Worm (Caenorhabditis elegans) whole organism, young adult: ENCODE data around the gene F08F8.9.

Experiments used
- B0019.2 ChIP-seq: fragments of 200-800 bp; sonication (Bioruptor generic); conservative IDR thresholded peaks from 2 replicates; pipeline ENCODE4 v1.3.6; 2022; ENCODE audit warnings: missing genetic modification reagents, missing genetic modification characterization, missing compliant biosample characterization
- B0261.1 ChIP-seq: sonication (generic microtip); optimal IDR thresholded peaks from 2 replicates; lab custom pipeline; 2016; ENCODE audit warnings: mild to moderate bottlenecking, missing genetic modification characterization, moderate library complexity, missing compliant biosample characterization
- D2030.7 ChIP-seq: fragments of 200-800 bp; sonication (Bioruptor generic); IDR thresholded peaks from 2 replicates; pipeline ENCODE4 v1.3.6; 2022; ENCODE audit warnings: missing genetic modification reagents, missing genetic modification characterization, missing compliant biosample characterization
- F37B4.10 ChIP-seq: fragments of 200-800 bp; sonication (Bioruptor generic); IDR thresholded peaks from 2 replicates; pipeline ENCODE4 v1.3.6; 2022; ENCODE audit warnings: missing genetic modification characterization, missing compliant biosample characterization
- F39B2.1 ChIP-seq: fragments of 200-800 bp; sonication (Bioruptor generic); IDR thresholded peaks from 2 replicates; pipeline ENCODE4 v1.3.6; 2022; ENCODE audit warnings: missing genetic modification reagents, missing genetic modification characterization, missing compliant biosample characterization
- F52B5.7 ChIP-seq: sonication (generic microtip); optimal IDR thresholded peaks from 2 replicates; lab custom pipeline; 2016; ENCODE audit warnings: mild to moderate bottlenecking, missing genetic modification characterization, missing compliant biosample characterization
- Y95B8A.8 ChIP-seq: fragments of 200-800 bp; sonication (Bioruptor generic); IDR thresholded peaks from 2 replicates; pipeline ENCODE4 v1.3.6; 2022; ENCODE audit warnings: missing genetic modification reagents, missing genetic modification characterization, missing compliant biosample characterization
- atf-7 ChIP-seq: sonication (generic microtip); optimal IDR thresholded peaks from 2 replicates; lab custom pipeline; 2017; ENCODE audit warnings: mild to moderate bottlenecking, missing genetic modification characterization, missing compliant biosample characterization
- athp-1 ChIP-seq: sonication (generic microtip); optimal IDR thresholded peaks from 2 replicates; lab custom pipeline; 2017; ENCODE audit warnings: mild to moderate bottlenecking, missing genetic modification characterization, missing compliant biosample characterization
- attf-6 ChIP-seq: fragments of 200-800 bp; sonication (Bioruptor generic); IDR thresholded peaks from 2 replicates; pipeline ENCODE4 v1.3.6; 2022; ENCODE audit warnings: missing genetic modification reagents, missing genetic modification characterization, missing compliant biosample characterization
- cebp-2 ChIP-seq: fragments of 200-800 bp; sonication (Bioruptor generic); IDR thresholded peaks from 2 replicates; pipeline ENCODE4 v1.3.6; 2022; ENCODE audit warnings: missing genetic modification characterization, missing compliant biosample characterization
- ceh-100 ChIP-seq: fragments of 200-800 bp; sonication (Bioruptor generic); IDR thresholded peaks from 2 replicates; pipeline ENCODE4 v1.3.6; 2022; ENCODE audit warnings: missing genetic modification reagents, missing genetic modification characterization, missing compliant biosample characterization
- ceh-40 ChIP-seq: fragments of 200-800 bp; sonication (Bioruptor generic); IDR thresholded peaks from 2 replicates; pipeline ENCODE4 v1.3.6; 2022; ENCODE audit warnings: missing genetic modification characterization, missing compliant biosample characterization
- ceh-91 ChIP-seq: fragments of 200-800 bp; sonication (Bioruptor generic); IDR thresholded peaks from 2 replicates; pipeline ENCODE4 v1.3.6; 2022; ENCODE audit warnings: missing genetic modification reagents, missing genetic modification characterization, missing compliant biosample characterization
- dox-1 ChIP-seq: fragments of 200-800 bp; sonication (Bioruptor generic); IDR thresholded peaks from 2 replicates; pipeline ENCODE4 v1.3.6; 2022; ENCODE audit warnings: missing genetic modification reagents, missing genetic modification characterization, missing compliant biosample characterization
- him-1 ChIP-seq: sonication (generic microtip); optimal IDR thresholded peaks from 2 replicates; lab custom pipeline; 2016; ENCODE audit warnings: missing genotype, missing genetic modification reagents, missing genetic modification characterization, missing compliant biosample characterization
- hsf-1 ChIP-seq: fragments of 200-800 bp; sonication (Bioruptor generic); IDR thresholded peaks from 2 replicates; pipeline ENCODE4 v1.3.6; 2022; ENCODE audit warnings: missing genetic modification reagents, missing genetic modification characterization, missing compliant biosample characterization
- lag-1 ChIP-seq: fragments of 200-800 bp; sonication (Bioruptor generic); IDR thresholded peaks from 2 replicates; pipeline ENCODE4 v1.3.6; 2022; ENCODE audit warnings: missing genetic modification reagents, missing genetic modification characterization, missing compliant biosample characterization
- let-607 ChIP-seq, 2 experiments: fragments of 200-800 bp in 1 of 2; sonication (Bioruptor generic) in 1 of 2; sonication (generic microtip) in 1 of 2; optimal IDR thresholded peaks; 2 replicates each; lab custom pipeline; 2016 to 2018; ENCODE audit warnings: mild to moderate bottlenecking in 2 of 2, missing compliant biosample characterization in 2 of 2, missing genetic modification characterization in 2 of 2, moderate library complexity in 2 of 2, missing genotype in 1 of 2
- lin-26 ChIP-seq: fragments of 200-800 bp; sonication (Bioruptor generic); IDR thresholded peaks from 2 replicates; pipeline ENCODE4 v1.3.6; 2022; ENCODE audit warnings: missing genetic modification reagents, missing genetic modification characterization, missing compliant biosample characterization
- lin-35 ChIP-seq, 3 experiments: fragments of 150-350 bp in 2 of 3; sonication (generic microtip) in 1 of 3; optimal IDR thresholded peaks; 2 replicates each; lab custom pipeline; 2014 to 2018; ENCODE audit warnings: missing biosample characterization in 3 of 3, missing genetic modification characterization in 3 of 3, missing genetic modification reagents in 3 of 3
- madf-6 ChIP-seq: fragments of 200-800 bp; sonication (Bioruptor generic); IDR thresholded peaks from 2 replicates; pipeline ENCODE4 v1.3.6; 2022; ENCODE audit warnings: missing genetic modification reagents, missing genetic modification characterization, missing compliant biosample characterization
- madf-8 ChIP-seq: fragments of 200-800 bp; sonication (Bioruptor generic); conservative IDR thresholded peaks from 2 replicates; pipeline ENCODE4 v1.3.6; 2022; ENCODE audit warnings: missing genetic modification reagents, missing genetic modification characterization, missing compliant biosample characterization
- mcd-1 ChIP-seq: fragments of 200-800 bp; sonication (Bioruptor generic); IDR thresholded peaks from 2 replicates; pipeline ENCODE4 v1.3.6; 2022; ENCODE audit warnings: missing genetic modification reagents, missing genetic modification characterization, missing compliant biosample characterization
- mxl-1 ChIP-seq: sonication (generic microtip); optimal IDR thresholded peaks from 2 replicates; lab custom pipeline; 2016; ENCODE audit warnings: missing genetic modification characterization, missing compliant biosample characterization
- nhr-90 ChIP-seq: sonication (generic microtip); optimal IDR thresholded peaks from 2 replicates; lab custom pipeline; 2016; ENCODE audit warnings: missing genotype, mild to moderate bottlenecking, missing genetic modification characterization, missing compliant biosample characterization
- pha-4 ChIP-seq: fragments of 150-350 bp; sonication (generic microtip); optimal IDR thresholded peaks from 2 replicates; lab custom pipeline; 2014; ENCODE audit warnings: missing biosample characterization, missing genetic modification reagents, missing genetic modification characterization
- rcor-1 ChIP-seq: fragments of 200-800 bp; sonication (Bioruptor generic); IDR thresholded peaks from 2 replicates; pipeline ENCODE4 v1.3.6; 2022; ENCODE audit warnings: missing genetic modification reagents, missing genetic modification characterization, missing compliant biosample characterization
- sdz-38 ChIP-seq: sonication (generic microtip); optimal IDR thresholded peaks from 2 replicates; lab custom pipeline; 2016; ENCODE audit warnings: missing genotype, missing genetic modification characterization, missing compliant biosample characterization
- snpc-3.4 ChIP-seq: sonication (generic microtip); optimal IDR thresholded peaks from 2 replicates; lab custom pipeline; 2017; ENCODE audit warnings: missing genetic modification characterization, mild to moderate bottlenecking, missing compliant biosample characterization, antibody characterized with exemption, moderate library complexity, missing genotype, missing genetic modification reagents
- zfh-2 ChIP-seq: fragments of 200-800 bp; sonication (Bioruptor generic); conservative IDR thresholded peaks from 2 replicates; pipeline ENCODE4 v1.3.6; 2022; ENCODE audit warnings: missing genetic modification reagents, missing genetic modification characterization, missing compliant biosample characterization
- zim-3 ChIP-seq: sonication (generic microtip); optimal IDR thresholded peaks from 2 replicates; lab custom pipeline; 2017; ENCODE audit warnings: mild to moderate bottlenecking, missing genetic modification characterization, moderate library complexity, missing compliant biosample characterization
- ztf-22 ChIP-seq: fragments of 200-800 bp; sonication (Bioruptor generic); optimal IDR thresholded peaks from 2 replicates; lab custom pipeline; 2018; ENCODE audit warnings: mild to moderate bottlenecking, missing genetic modification characterization, moderate library complexity, missing compliant biosample characterization
- ztf-25 ChIP-seq: fragments of 200-800 bp; sonication (Bioruptor generic); IDR thresholded peaks from 2 replicates; pipeline ENCODE4 v1.3.6; 2022; ENCODE audit warnings: missing genetic modification reagents, missing genetic modification characterization, missing compliant biosample characterization

Gene F08F8.9

DNA sequence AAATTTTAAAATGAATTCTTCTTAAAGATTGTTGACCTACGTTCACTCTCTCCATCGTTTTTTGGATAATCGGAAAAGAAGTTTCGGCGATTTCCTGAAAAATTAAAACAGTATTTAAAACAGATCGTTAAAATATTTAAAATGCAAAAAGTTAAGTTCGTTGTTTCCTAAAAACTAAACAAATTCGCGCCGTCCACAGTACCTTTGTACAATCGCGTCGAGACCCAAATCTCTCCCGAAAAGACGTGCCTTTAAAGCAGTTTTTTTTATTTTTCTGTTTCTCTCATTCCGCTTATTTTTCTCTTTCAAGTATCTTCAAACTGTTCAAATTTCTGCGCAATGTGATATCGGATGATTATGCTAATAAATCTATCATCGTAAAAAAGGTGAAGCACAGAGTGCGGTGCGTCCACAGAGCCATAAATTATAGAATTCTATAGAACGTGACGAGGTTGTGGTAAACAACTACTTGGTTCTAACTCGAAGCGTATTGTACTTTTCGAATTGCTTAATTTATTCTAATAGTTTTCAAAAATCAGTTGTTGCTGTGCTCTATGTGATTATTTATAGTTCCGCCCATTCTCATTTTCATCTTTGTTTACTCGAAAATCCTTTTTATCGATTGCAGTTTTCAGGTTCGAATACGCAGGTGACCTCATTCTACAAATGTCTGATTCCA, 43.0 kb downstream of the F08F8.9 start, which contains the start of the genes F56C9.6 and F56C9.3 (continued):
- TF ChIP-seq let-607 (tag; optimal IDR thresholded peaks at IDR 0.05; lab: Kevin White, UChicago) (no peak), atf-7 (tag; lab: Kevin White, UChicago) (no peak), zfh-2 (GFP tag; lab: Robert Waterston, UW) (no peak), F37B4.10 (GFP tag; lab: Robert Waterston, UW) (no peak), nhr-90 (tag; lab: Kevin White, UChicago) (no peak)

DNA sequence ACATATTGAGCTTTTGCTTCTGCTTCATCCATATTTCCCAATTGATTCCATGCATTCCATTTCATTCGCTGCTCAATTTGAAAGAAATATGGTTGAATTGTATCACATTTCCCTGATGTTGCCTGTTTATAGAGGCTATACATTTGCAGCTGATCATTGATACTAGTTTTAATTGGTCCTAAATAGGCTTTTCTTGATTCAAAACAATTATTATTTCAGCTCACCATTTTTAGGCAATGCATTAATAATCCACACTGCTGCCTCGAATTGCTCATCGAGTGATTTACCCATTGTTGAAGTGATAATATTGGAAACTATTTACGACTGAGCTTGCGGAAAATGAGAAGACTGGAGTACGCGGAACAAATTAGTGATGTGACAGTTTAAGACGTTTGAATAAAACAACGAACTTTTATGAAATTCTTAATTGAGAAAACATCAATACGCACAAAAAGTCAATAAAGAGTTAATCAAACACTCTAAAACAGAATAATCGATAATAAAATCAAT, 45.1 kb downstream of the F08F8.9 start, which contains the start of gene acbp-4:
TSS of gene acbp-4 (minus strand) at position 510 of the 510 bp plus-strand sequence.
- TF ChIP-seq lin-35 (GFP tag; optimal IDR thresholded peaks at IDR 0.05; lab: Kevin White, UChicago) (no peak), F39B2.1 (no peak), pha-4 (tag; lab: Kevin White, UChicago) (no peak), attf-6 (GFP tag; lab: Robert Waterston, UW) (0 out of 2 replicates have a peak, but pooled peaks have one; percentile 14), lag-1 (no peak), cebp-2 (GFP tag; lab: Robert Waterston, UW) (no peak), B0261.1 (tag; lab: Kevin White, UChicago) (no peak), ceh-100 (no peak), lin-26 (GFP tag; lab: Robert Waterston, UW) (0 out of 2 replicates have a peak, but pooled peaks have one; percentile 35), rcor-1 (GFP tag; lab: Robert Waterston, UW) (no peak), ztf-22 (GFP tag; lab: Kevin White, UChicago) (no peak), zim-3 (no peak), madf-8 (GFP tag; lab: Robert Waterston, UW) (no peak), F52B5.7 (peak; percentile 11), ztf-25 (GFP tag; lab: Robert Waterston, UW) (no peak), mxl-1 (tag; lab: Kevin White, UChicago) (no peak), hsf-1 (GFP tag; lab: Robert Waterston, UW) (peak; percentile 52; the same call in 1 of the 2 replicates), snpc-3.4 (tag; lab: Kevin White, UChicago) (no peak), D2030.7 (GFP tag; lab: Robert Waterston, UW) (no peak), F37B4.10 (GFP tag; lab: Robert Waterston, UW) (no peak), madf-6 (GFP tag; lab: Robert Waterston, UW) (peak; percentile 40; the same call in 1 of the 2 replicates), let-607 (tag; optimal IDR thresholded peaks at IDR 0.05; lab: Kevin White, UChicago) (no peak), B0019.2 (GFP tag; lab: Robert Waterston, UW) (no peak), Y95B8A.8 (GFP tag; lab: Robert Waterston, UW) (no peak), ceh-91 (GFP tag; lab: Robert Waterston, UW) (no peak), him-1 (peak; percentile 97), athp-1 (no peak), mcd-1 (GFP tag; lab: Robert Waterston, UW) (no peak), ceh-40 (GFP tag; lab: Robert Waterston, UW) (no peak), dox-1 (no peak), sdz-38 (tag; lab: Kevin White, UChicago) (no peak)

DNA sequence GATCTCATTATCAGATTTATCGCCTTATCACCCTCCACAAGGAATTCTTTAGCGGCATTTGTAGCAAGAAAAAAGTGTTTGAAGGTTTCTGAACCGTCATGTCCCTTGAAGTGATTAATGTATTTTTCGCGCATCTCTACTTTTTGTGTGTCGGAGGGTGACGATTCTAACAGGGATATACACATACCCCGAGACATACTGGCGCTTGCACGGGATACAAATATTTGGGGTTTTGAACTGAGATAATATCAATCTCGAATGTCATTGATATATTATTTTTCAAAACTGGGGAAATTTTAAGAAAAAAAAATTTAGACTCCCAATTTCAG, 48.2 kb downstream of the F08F8.9 start:
- no peak for TF ChIP-seq pha-4 (tag; lab: Kevin White, UChicago)
- TF ChIP-seq, all 124 proteins: peak for 0
